Worm (Caenorhabditis elegans): ENCODE results near the gene T16G1.18.

- TF ChIP-seq T22C8.4 (GFP tag; IDR thresholded peaks at IDR 0.05) (no peak), med-1 (GFP tag; optimal IDR thresholded peaks at IDR 0.05; ENCODE audit: insufficient read depth) (no peak), flt-1 (GFP tag; IDR thresholded peaks at IDR 0.05) (no peak), klf-2 (GFP tag; conservative IDR thresholded peaks at IDR 0.05) (no peak), tab-1 (GFP tag; IDR thresholded peaks at IDR 0.05) (no peak)
These were observed 12.1 kb downstream of the T16G1.18 start, which contains the start of gene hrg-9 for ce11 chrV:12963192-12963591.

Data from whole organism, midembryonic.